Worm (Caenorhabditis elegans) whole organism, young adult: ENCODE measurements around the gene D2045.8.

Experiments
- F10E7.11 ChIP-seq: sonication (generic microtip); optimal IDR thresholded peaks from 2 replicates; lab custom pipeline; 2017; ENCODE audit warnings: mild to moderate bottlenecking, missing genetic modification characterization, moderate library complexity, missing compliant biosample characterization
- Y56A3A.18 ChIP-seq: fragments of 200-800 bp; sonication (Bioruptor generic); IDR thresholded peaks from 2 replicates; pipeline ENCODE4 v1.3.6; 2022; ENCODE audit warnings: missing genetic modification reagents, missing genetic modification characterization, missing compliant biosample characterization
- atf-7 ChIP-seq: sonication (generic microtip); optimal IDR thresholded peaks from 2 replicates; lab custom pipeline; 2017; ENCODE audit warnings: mild to moderate bottlenecking, missing genetic modification characterization, missing compliant biosample characterization
- attf-5 ChIP-seq: fragments of 200-800 bp; sonication (Bioruptor generic); optimal IDR thresholded peaks from 2 replicates; lab custom pipeline; 2018; ENCODE audit warnings: mild to moderate bottlenecking, missing genetic modification characterization, missing compliant biosample characterization
- cebp-1 ChIP-seq, 2 experiments: fragments of 200-800 bp in 1 of 2; sonication (Bioruptor generic) in 1 of 2; sonication (generic microtip) in 1 of 2; IDR thresholded peaks in 1 of 2; optimal IDR thresholded peaks in 1 of 2; 2 replicates each; pipeline versions ENCODE4 v1.3.6 to Lab custom; 2017 to 2022; ENCODE audit warnings: missing compliant biosample characterization in 2 of 2, missing genetic modification characterization in 2 of 2, mild to moderate bottlenecking in 1 of 2, missing genetic modification reagents in 1 of 2, moderate library complexity in 1 of 2
- die-1 ChIP-seq: sonication (generic microtip); optimal IDR thresholded peaks from 2 replicates; lab custom pipeline; 2016; ENCODE audit warnings: missing genotype, mild to moderate bottlenecking, missing genetic modification characterization, missing compliant biosample characterization
- dox-1 ChIP-seq: fragments of 200-800 bp; sonication (Bioruptor generic); IDR thresholded peaks from 2 replicates; pipeline ENCODE4 v1.3.6; 2022; ENCODE audit warnings: missing genetic modification reagents, missing genetic modification characterization, missing compliant biosample characterization
- ets-4 ChIP-seq: fragments of 200-800 bp; sonication (Bioruptor generic); optimal IDR thresholded peaks from 2 replicates; lab custom pipeline; 2018; ENCODE audit warnings: mild to moderate bottlenecking, missing genetic modification characterization, missing compliant biosample characterization
- hlh-26 ChIP-seq: fragments of 200-800 bp; sonication (Bioruptor generic); conservative IDR thresholded peaks from 2 replicates; pipeline ENCODE4 v1.3.6; 2022; ENCODE audit warnings: missing genetic modification reagents, missing genetic modification characterization, missing compliant biosample characterization
- let-607 ChIP-seq, 2 experiments: fragments of 200-800 bp in 1 of 2; sonication (Bioruptor generic) in 1 of 2; sonication (generic microtip) in 1 of 2; optimal IDR thresholded peaks; 2 replicates each; lab custom pipeline; 2016 to 2018; ENCODE audit warnings: mild to moderate bottlenecking in 2 of 2, missing compliant biosample characterization in 2 of 2, missing genetic modification characterization in 2 of 2, moderate library complexity in 2 of 2, missing genotype in 1 of 2
- lin-40 ChIP-seq: sonication (generic microtip); optimal IDR thresholded peaks from 2 replicates; lab custom pipeline; 2016; ENCODE audit warnings: missing genetic modification characterization, mild to moderate bottlenecking, missing compliant biosample characterization, missing genotype, missing genetic modification reagents
- lin-54 ChIP-seq: fragments of 200-800 bp; sonication (Bioruptor generic); optimal IDR thresholded peaks from 2 replicates; lab custom pipeline; 2018; ENCODE audit warnings: mild to moderate bottlenecking, missing genetic modification characterization, missing compliant biosample characterization
- madf-10 ChIP-seq: sonication (generic microtip); optimal IDR thresholded peaks from 2 replicates; lab custom pipeline; 2016; ENCODE audit warnings: mild to moderate bottlenecking, missing genetic modification characterization, missing compliant biosample characterization
- madf-6 ChIP-seq: fragments of 200-800 bp; sonication (Bioruptor generic); IDR thresholded peaks from 2 replicates; pipeline ENCODE4 v1.3.6; 2022; ENCODE audit warnings: missing genetic modification reagents, missing genetic modification characterization, missing compliant biosample characterization
- nhr-80 ChIP-seq: sonication (generic microtip); optimal IDR thresholded peaks from 2 replicates; lab custom pipeline; 2016; ENCODE audit warnings: missing genetic modification characterization, missing compliant biosample characterization
- rcor-1 ChIP-seq: fragments of 200-800 bp; sonication (Bioruptor generic); IDR thresholded peaks from 2 replicates; pipeline ENCODE4 v1.3.6; 2022; ENCODE audit warnings: missing genetic modification reagents, missing genetic modification characterization, missing compliant biosample characterization
- snpc-4 ChIP-seq, 5 experiments: fragments of 150-350 bp in 1 of 5; sonication (generic microtip) in 4 of 5; optimal IDR thresholded peaks; 2 replicates each; lab custom pipeline; 2014 to 2018; ENCODE audit warnings: missing genetic modification characterization in 5 of 5, missing biosample characterization in 3 of 5, antibody characterized with exemption in 2 of 5, mild to moderate bottlenecking in 2 of 5, missing compliant biosample characterization in 2 of 5, missing genotype in 2 of 5, moderate library complexity in 2 of 5, missing genetic modification reagents in 1 of 5
- tbp1 ChIP-seq: fragments of 200-800 bp; sonication (Bioruptor generic); optimal IDR thresholded peaks from 2 replicates; lab custom pipeline; 2018; ENCODE audit warnings: mild to moderate bottlenecking, missing genetic modification characterization, missing compliant biosample characterization
- tlf-1 ChIP-seq: fragments of 200-800 bp; sonication (Bioruptor generic); optimal IDR thresholded peaks from 2 replicates; lab custom pipeline; 2018; ENCODE audit warnings: mild to moderate bottlenecking, missing genetic modification characterization, missing compliant biosample characterization
- unc-62 ChIP-seq: fragments of 150-350 bp; optimal IDR thresholded peaks from 2 replicates; lab custom pipeline; 2014; ENCODE audit warnings: missing biosample characterization, missing genetic modification reagents, missing genetic modification characterization
- ztf-22 ChIP-seq: fragments of 200-800 bp; sonication (Bioruptor generic); optimal IDR thresholded peaks from 2 replicates; lab custom pipeline; 2018; ENCODE audit warnings: mild to moderate bottlenecking, missing genetic modification characterization, moderate library complexity, missing compliant biosample characterization
- ztf-26 ChIP-seq: sonication (generic microtip); optimal IDR thresholded peaks from 2 replicates; lab custom pipeline; 2017; ENCODE audit warnings: missing genetic modification characterization, missing compliant biosample characterization

The D2045.8 gene

ce11 chrIII:10533310-10533709, 51.2 kb downstream of the D2045.8 start:
- TF ChIP-seq hlh-26 (GFP tag; lab: Robert Waterston, UW): no peak
- peak; percentile 43 for TF ChIP-seq unc-62
- no peak for TF ChIP-seq madf-6 (GFP tag; lab: Robert Waterston, UW)
- no peak for TF ChIP-seq F10E7.11 (tag; lab: Kevin White, UChicago)
- peak; percentile 34 for TF ChIP-seq tlf-1
- peak; percentile 40 for TF ChIP-seq madf-10
- peak; percentile 78 for TF ChIP-seq ztf-22 (GFP tag; lab: Kevin White, UChicago)
- TF ChIP-seq tbp1 (GFP tag; lab: Kevin White, UChicago): peak; percentile 18
- TF ChIP-seq ets-4 (GFP tag; lab: Kevin White, UChicago): peak; percentile 35
- TF ChIP-seq let-607 (tag; optimal IDR thresholded peaks at IDR 0.05; lab: Kevin White, UChicago): peak; percentile 89 to 91
- no peak for TF ChIP-seq rcor-1 (GFP tag; lab: Robert Waterston, UW)
- TF ChIP-seq lin-40: peak; percentile 30
- TF ChIP-seq dox-1: peak; percentile 69
- peak; percentile 32 for TF ChIP-seq atf-7
- TF ChIP-seq Y56A3A.18 (GFP tag; lab: Robert Waterston, UW): 0 out of 2 replicates have a peak, but pooled peaks have one; percentile 42
- no peak for TF ChIP-seq die-1 (tag; lab: Kevin White, UChicago)
- peak; percentile 96 for TF ChIP-seq nhr-80 (tag; lab: Kevin White, UChicago)
- no peak for TF ChIP-seq snpc-4 (GFP tag; optimal IDR thresholded peaks at IDR 0.05; lab: Kevin White, UChicago)
- TF ChIP-seq snpc-4 (tag; optimal IDR thresholded peaks at IDR 0.05; lab: Kevin White, UChicago): peak in 3 of 4 experiments; percentile 3 to 62 (median 33)
- TF ChIP-seq attf-5 (GFP tag; lab: Kevin White, UChicago): peak; percentile 24
- TF ChIP-seq cebp-1 (GFP tag; IDR thresholded peaks at IDR 0.05; lab: Robert Waterston, UW): no peak
- peak; percentile 69 for TF ChIP-seq cebp-1 (tag; optimal IDR thresholded peaks at IDR 0.05; lab: Kevin White, UChicago)
- peak; percentile 15 for TF ChIP-seq ztf-26
- TF ChIP-seq lin-54: peak; percentile 5
